Fruit fly (Drosophila melanogaster): ENCODE data around the gene CG14710.

Gene CG14710

DNA sequence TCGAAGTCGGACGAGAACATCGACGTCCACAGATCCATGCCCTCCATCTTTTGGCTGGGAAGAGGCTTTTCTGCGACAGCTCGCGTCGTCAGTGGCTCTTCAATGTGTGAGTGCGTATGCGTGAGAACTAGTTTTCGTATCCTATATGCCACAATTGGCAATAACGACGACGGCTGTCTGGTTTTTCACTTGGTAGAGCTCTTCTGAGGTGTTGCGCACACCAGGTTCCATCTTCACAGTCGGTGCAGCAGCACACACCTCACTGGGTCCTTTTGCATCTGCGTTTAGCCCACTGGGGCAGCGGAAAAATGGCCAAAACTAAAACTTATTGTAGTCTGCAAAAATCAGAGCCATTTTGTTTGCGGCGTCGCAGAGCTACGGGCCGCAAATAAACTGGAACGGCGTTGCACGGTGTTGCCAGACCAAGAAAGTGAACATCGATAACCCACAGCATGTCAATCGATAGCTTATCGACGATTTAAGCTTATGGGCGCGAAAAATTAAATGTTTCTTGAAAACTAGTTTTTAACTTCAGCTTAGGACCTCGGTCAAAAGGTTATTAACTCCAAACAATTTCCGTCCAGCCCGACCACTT lies 30.0 kb upstream of the CG14710 start, which contains the start of gene CG6791 (continued):
- TF ChIP-seq repo (GFP tag; optimal IDR thresholded peaks at IDR 0.05) = no peak
- TF ChIP-seq CG3163 (GFP tag; optimal IDR thresholded peaks at IDR 0.05) = no peak
- peak; percentile 75 for TF ChIP-seq HLH4C (GFP tag; IDR thresholded peaks at IDR 0.05; ENCODE audit: partially characterized antibody)
- no peak for TF ChIP-seq CG16779 (GFP tag; IDR thresholded peaks at IDR 0.05)
- TF ChIP-seq Fer3 (tag; optimal IDR thresholded peaks at IDR 0.05) = no peak
- TF ChIP-seq CG1233 (GFP tag; optimal IDR thresholded peaks at IDR 0.05) = no peak
- no peak for TF ChIP-seq Gsc (GFP tag; IDR thresholded peaks at IDR 0.05)
- no peak for TF ChIP-seq CG12942 (GFP tag; optimal IDR thresholded peaks at IDR 0.05)
- TF ChIP-seq CG13424 (tag; optimal IDR thresholded peaks at IDR 0.05) = no peak
- TF ChIP-seq CG15514 (GFP tag; optimal IDR thresholded peaks at IDR 0.05) = peak; percentile 57
- TF ChIP-seq her (GFP tag; optimal IDR thresholded peaks at IDR 0.05) = no peak
- no peak for TF ChIP-seq tup (GFP tag; optimal IDR thresholded peaks at IDR 0.05)
- no peak for TF ChIP-seq wor (GFP tag; IDR thresholded peaks at IDR 0.05)
- no peak for TF ChIP-seq bab2 (GFP tag; optimal IDR thresholded peaks at IDR 0.05)
- TF ChIP-seq Atf3 (GFP tag; optimal IDR thresholded peaks at IDR 0.05) = no peak
- no peak for TF ChIP-seq ase (GFP tag; IDR thresholded peaks at IDR 0.05)
- TF ChIP-seq ci (GFP tag; IDR thresholded peaks at IDR 0.05) = no peak; the same call in 2 of the 3 replicates
- TF ChIP-seq pita (GFP tag; optimal IDR thresholded peaks at IDR 0.05) = no peak
- no peak for TF ChIP-seq sens-2 (GFP tag; IDR thresholded peaks at IDR 0.05)
- no peak for TF ChIP-seq kay (GFP tag; optimal IDR thresholded peaks at IDR 0.05)
- no peak for TF ChIP-seq CG2889 (GFP tag; IDR thresholded peaks at IDR 0.05)
- no peak for TF ChIP-seq CG3838 (GFP tag; optimal IDR thresholded peaks at IDR 0.05)
- no peak for TF ChIP-seq CG6689 (GFP tag; IDR thresholded peaks at IDR 0.05)
- no peak for TF ChIP-seq fd102C (GFP tag; optimal IDR thresholded peaks at IDR 0.05)
- TF ChIP-seq CG9817 (tag; optimal IDR thresholded peaks at IDR 0.05) = no peak
- no peak for TF ChIP-seq ash1 (GFP tag; optimal IDR thresholded peaks at IDR 0.05)
- no peak for TF ChIP-seq CG43689 (GFP tag; IDR thresholded peaks at IDR 0.05)
- no peak for TF ChIP-seq slp2 (GFP tag; optimal IDR thresholded peaks at IDR 0.05)
- no peak for TF ChIP-seq ind (GFP tag; optimal IDR thresholded peaks at IDR 0.05)
- no peak for TF ChIP-seq CG18011 (GFP tag; optimal IDR thresholded peaks at IDR 0.05)
- TF ChIP-seq CTCF (GFP tag; optimal IDR thresholded peaks at IDR 0.05) = no peak
- TF ChIP-seq vvl (GFP tag; IDR thresholded peaks at IDR 0.05) = peak; percentile 30; the same call in 1 of the 2 replicates
- TF ChIP-seq CG33557 (GFP tag; optimal IDR thresholded peaks at IDR 0.05) = no peak
- no peak for TF ChIP-seq ttk (GFP tag; IDR thresholded peaks at IDR 0.05)
- peak; percentile 81 for TF ChIP-seq CG34224 (GFP tag; IDR thresholded peaks at IDR 0.05; ENCODE audit: partially characterized antibody)
- TF ChIP-seq lmd (GFP tag; IDR thresholded peaks at IDR 0.05) = no peak
- no peak for TF ChIP-seq lola (GFP tag; optimal IDR thresholded peaks at IDR 0.05)
- no peak for TF ChIP-seq CG15011 (GFP tag; optimal IDR thresholded peaks at IDR 0.05)
- no peak for TF ChIP-seq ken (GFP tag; IDR thresholded peaks at IDR 0.05)
- TF ChIP-seq dan (GFP tag; IDR thresholded peaks at IDR 0.05) = no peak
- no peak for TF ChIP-seq CG4854 (GFP tag; optimal IDR thresholded peaks at IDR 0.05)
- no peak for TF ChIP-seq salm (tag; optimal IDR thresholded peaks at IDR 0.05)
- TF ChIP-seq CG32767 (GFP tag; IDR thresholded peaks at IDR 0.05) = no peak
- TF ChIP-seq Fer2 (tag; optimal IDR thresholded peaks at IDR 0.05) = no peak
- no peak for TF ChIP-seq maf-S (GFP tag; optimal IDR thresholded peaks at IDR 0.05)
- TF ChIP-seq CG11696 (GFP tag; IDR thresholded peaks at IDR 0.05) = no peak
- TF ChIP-seq stc (GFP tag; IDR thresholded peaks at IDR 0.05) = no peak
- TF ChIP-seq CG8359 (GFP tag; optimal IDR thresholded peaks at IDR 0.05; ENCODE audit: borderline replicate concordance) = no peak
- TF ChIP-seq CG1529 (GFP tag; optimal IDR thresholded peaks at IDR 0.05) = no peak
- no peak for TF ChIP-seq zfh1 (GFP tag; IDR thresholded peaks at IDR 0.05)
- no peak for TF ChIP-seq dimm (GFP tag; IDR thresholded peaks at IDR 0.05)
- no peak for TF ChIP-seq kni (GFP tag; optimal IDR thresholded peaks at IDR 0.05)
